Fruit fly (Drosophila melanogaster) whole organism, wandering third instar larva: Measurements from ENCODE around the gene Sbat.

ENCODE experiments used
- Abd-B ChIP-seq: fragments of >200 bp; optimal IDR thresholded peaks from 2 replicates; lab custom pipeline; 2017; ENCODE audit warnings: missing biosample characterization, missing genetic modification characterization
- Hnf4 ChIP-seq: fragments of 200-800 bp; sonication (Bioruptor generic); optimal IDR thresholded peaks from 2 replicates; lab custom pipeline; 2016; ENCODE audit warnings: missing biosample characterization, mild to moderate bottlenecking, missing genetic modification characterization
- Hr78 ChIP-seq: fragments of >200 bp; optimal IDR thresholded peaks from 2 replicates; lab custom pipeline; 2017; ENCODE audit warnings: missing biosample characterization, missing genetic modification characterization
- sage ChIP-seq: fragments of 200-800 bp; sonication (Bioruptor generic); optimal IDR thresholded peaks from 2 replicates; lab custom pipeline; 2016; ENCODE audit warnings: missing biosample characterization, mild to moderate bottlenecking, missing genetic modification characterization
- woc ChIP-seq: sonication (Bioruptor generic); optimal IDR thresholded peaks from 2 replicates; lab custom pipeline; 2016; ENCODE audit warnings: missing biosample characterization, mild to moderate bottlenecking, missing genetic modification characterization

DNA sequence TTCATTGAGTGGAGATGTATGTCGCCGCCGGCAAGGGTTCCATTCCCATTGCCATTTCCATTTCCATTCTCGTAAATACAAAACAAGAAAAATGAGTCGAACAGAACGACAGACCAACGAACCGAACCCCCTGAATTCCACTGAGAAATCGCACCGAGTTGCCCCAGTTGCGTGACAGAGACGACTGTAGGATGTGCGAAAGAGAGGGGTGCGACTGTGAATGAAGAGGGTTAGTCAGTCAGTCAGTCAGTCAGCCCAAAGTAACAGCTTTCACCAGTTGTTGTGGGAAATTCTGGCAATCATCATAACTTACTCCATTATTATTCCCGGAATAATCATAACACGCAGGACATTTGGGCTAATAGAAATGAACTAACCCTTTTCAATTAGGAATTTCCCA is 20.1 kb downstream of the Sbat start:
- TF ChIP-seq Hr78 (GFP tag; lab: Kevin White, UChicago) (no peak), sage (GFP tag; lab: Kevin White, UChicago) (no peak), woc (GFP tag; lab: Kevin White, UChicago) (no peak), Abd-B (no peak), Hnf4 (no peak)
